Worm (Caenorhabditis elegans): Measurements from ENCODE around the gene dnj-2.

ce11 chrIV:11273151-11273550 is 40.6 kb downstream of the dnj-2 start, which contains the start of gene gtl-2:
- TF ChIP-seq dao-5 (tag; optimal IDR thresholded peaks at IDR 0.05), result no peak
- TF ChIP-seq him-1 (tag; optimal IDR thresholded peaks at IDR 0.05), result no peak

Data from whole organism, L4/young adult.